Fruit fly (Drosophila melanogaster) whole organism, wandering third instar larva: Measurements from ENCODE around the gene mbo.

Experiments
- Abd-B ChIP-seq: fragments of >200 bp; optimal IDR thresholded peaks from 2 replicates; lab custom pipeline; 2017; ENCODE audit warnings: missing biosample characterization, missing genetic modification characterization
- CG32264 ChIP-seq: fragments of 200-800 bp; sonication (Bioruptor generic); optimal IDR thresholded peaks from 2 replicates; lab custom pipeline; 2016; ENCODE audit warnings: missing biosample characterization, missing genetic modification characterization
- CG9705 ChIP-seq: fragments of 200-800 bp; sonication (Bioruptor generic); optimal IDR thresholded peaks from 2 replicates; lab custom pipeline; 2018; ENCODE audit warnings: missing biosample characterization, mild to moderate bottlenecking, missing genetic modification characterization
- CrebA ChIP-seq: fragments of 200-800 bp; sonication (Bioruptor generic); optimal IDR thresholded peaks from 2 replicates; lab custom pipeline; 2016; ENCODE audit warnings: missing biosample characterization, mild to moderate bottlenecking, missing genetic modification characterization, borderline replicate concordance
- Dfd ChIP-seq: fragments of >200 bp; optimal IDR thresholded peaks from 2 replicates; lab custom pipeline; 2017; ENCODE audit warnings: missing biosample characterization, missing genetic modification characterization
- Dif ChIP-seq: fragments of 200-275, 200-300 bp; sonication (Bioruptor generic); optimal IDR thresholded peaks from 2 replicates; lab custom pipeline; 2018; ENCODE audit warnings: missing biosample characterization, missing genetic modification characterization; ENCODE audit not compliant: partially characterized antibody
- GATAd ChIP-seq: sonication (Bioruptor generic); optimal IDR thresholded peaks from 2 replicates; lab custom pipeline; 2016; ENCODE audit warnings: missing biosample characterization, missing genetic modification characterization
- HLH106 ChIP-seq: fragments of 200-800 bp; optimal IDR thresholded peaks from 3 replicates; lab custom pipeline; 2019; ENCODE audit warnings: missing biosample characterization, mild to moderate bottlenecking, missing genetic modification characterization, moderate library complexity
- Hnf4 ChIP-seq: fragments of 200-800 bp; sonication (Bioruptor generic); optimal IDR thresholded peaks from 2 replicates; lab custom pipeline; 2016; ENCODE audit warnings: missing biosample characterization, mild to moderate bottlenecking, missing genetic modification characterization
- Hr78 ChIP-seq: fragments of >200 bp; optimal IDR thresholded peaks from 2 replicates; lab custom pipeline; 2017; ENCODE audit warnings: missing biosample characterization, missing genetic modification characterization
- Hr83 ChIP-seq: fragments of 200-300 bp; sonication (Bioruptor generic); optimal IDR thresholded peaks from 2 replicates; lab custom pipeline; 2016; ENCODE audit warnings: missing biosample characterization, mild to moderate bottlenecking, missing genetic modification characterization, moderate library complexity; ENCODE audit not compliant: poor library complexity, severe bottlenecking
- Jra ChIP-seq: sonication (Bioruptor generic); optimal IDR thresholded peaks from 2 replicates; lab custom pipeline; 2016; ENCODE audit warnings: missing biosample characterization, missing genetic modification characterization
- Mio ChIP-seq: sonication (Bioruptor generic); optimal IDR thresholded peaks from 2 replicates; lab custom pipeline; 2016; ENCODE audit warnings: missing biosample characterization, missing genetic modification characterization
- Myc ChIP-seq: fragments of >200 bp; optimal IDR thresholded peaks from 2 replicates; lab custom pipeline; 2017
- N ChIP-seq: fragments of >200 bp; optimal IDR thresholded peaks from 2 replicates; lab custom pipeline; 2018; ENCODE audit warnings: missing biosample characterization, missing external identifiers, missing genetic modification characterization
- OdsH ChIP-seq: fragments of 200-800 bp; sonication (Bioruptor generic); optimal IDR thresholded peaks from 2 replicates; lab custom pipeline; 2016; ENCODE audit warnings: missing biosample characterization, mild to moderate bottlenecking, missing genetic modification characterization
- Rel ChIP-seq, 2 experiments: fragments of 200-800 bp; sonication (Bioruptor generic) in 1 of 2; optimal IDR thresholded peaks; 2 replicates in 1 of 2; 3 replicates in 1 of 2; lab custom pipeline; 2016 to 2019; ENCODE audit warnings: mild to moderate bottlenecking in 2 of 2, missing biosample characterization in 2 of 2, missing genetic modification characterization in 2 of 2, moderate library complexity in 1 of 2
- Sp1 ChIP-seq: fragments of 200-800 bp; sonication (Bioruptor generic); optimal IDR thresholded peaks from 3 replicates; lab custom pipeline; 2019; ENCODE audit warnings: missing biosample characterization, mild to moderate bottlenecking, missing genetic modification characterization, moderate library complexity
- Vsx2 ChIP-seq: fragments of 200-300, 225-300 bp; sonication (Bioruptor generic); optimal IDR thresholded peaks from 2 replicates; lab custom pipeline; 2018; ENCODE audit warnings: missing biosample characterization, missing genetic modification characterization; ENCODE audit not compliant: partially characterized antibody
- br ChIP-seq: fragments of 200-800 bp; sonication (Bioruptor generic); optimal IDR thresholded peaks from 2 replicates; lab custom pipeline; 2016; ENCODE audit warnings: missing biosample characterization, missing genetic modification characterization
- brk ChIP-seq: fragments of 200-800 bp; sonication (Bioruptor generic); optimal IDR thresholded peaks from 2 replicates; lab custom pipeline; 2016; ENCODE audit warnings: missing biosample characterization, mild to moderate bottlenecking, missing genetic modification characterization
- dl ChIP-seq, 2 experiments: fragments of 175-275, 200-275 bp in 1 of 2; fragments of 200-275 bp in 1 of 2; sonication (Bioruptor generic); optimal IDR thresholded peaks; lab custom pipeline; 2018; ENCODE audit warnings: mild to moderate bottlenecking in 2 of 2, missing biosample characterization in 2 of 2, missing genetic modification characterization in 2 of 2, moderate library complexity in 2 of 2; ENCODE audit not compliant: partially characterized antibody in 2 of 2, insufficient read depth in 1 of 2
- dmrt93B ChIP-seq: fragments of 200-800 bp; sonication (Bioruptor generic); optimal IDR thresholded peaks from 2 replicates; lab custom pipeline; 2018; ENCODE audit warnings: missing biosample characterization, mild to moderate bottlenecking, missing genetic modification characterization
- dsf ChIP-seq: sonication (Bioruptor generic); optimal IDR thresholded peaks from 2 replicates; lab custom pipeline; 2016; ENCODE audit warnings: missing biosample characterization, missing genetic modification characterization, borderline replicate concordance
- ey ChIP-seq: fragments of 200-800 bp; sonication (Bioruptor generic); optimal IDR thresholded peaks from 2 replicates; lab custom pipeline; 2016; ENCODE audit warnings: missing biosample characterization, missing genetic modification characterization
- foxo ChIP-seq, 2 experiments: fragments of 200-800 bp; sonication (Bioruptor generic); optimal IDR thresholded peaks; 2 replicates in 1 of 2; 3 replicates in 1 of 2; lab custom pipeline; 2016 to 2017; ENCODE audit warnings: missing biosample characterization in 2 of 2, missing genetic modification characterization in 2 of 2
- fru ChIP-seq: fragments of 200-800 bp; sonication (Bioruptor generic); optimal IDR thresholded peaks from 3 replicates; lab custom pipeline; 2016; ENCODE audit warnings: missing biosample characterization, mild to moderate bottlenecking, missing genetic modification characterization
- h ChIP-seq: fragments of 200-800 bp; sonication (Bioruptor generic); optimal IDR thresholded peaks from 3 replicates; lab custom pipeline; 2016; ENCODE audit warnings: missing biosample characterization, mild to moderate bottlenecking, missing genetic modification characterization
- jim ChIP-seq: fragments of 175-275, 200-325 bp; sonication (Bioruptor generic); optimal IDR thresholded peaks from 2 replicates; lab custom pipeline; 2016; ENCODE audit warnings: missing biosample characterization, mild to moderate bottlenecking, missing genetic modification characterization
- lola ChIP-seq: fragments of >200 bp; optimal IDR thresholded peaks from 2 replicates; lab custom pipeline; 2017; ENCODE audit warnings: missing biosample characterization, missing genetic modification characterization
- pan ChIP-seq: fragments of >200 bp; optimal IDR thresholded peaks from 2 replicates; lab custom pipeline; 2017
- psq ChIP-seq: fragments of 200-800 bp; sonication (Bioruptor generic); optimal IDR thresholded peaks from 3 replicates; lab custom pipeline; 2017; ENCODE audit warnings: missing biosample characterization, mild to moderate bottlenecking, missing genetic modification characterization, moderate library complexity
- rgr ChIP-seq: fragments of 200-800 bp; sonication (Bioruptor generic); optimal IDR thresholded peaks from 3 replicates; lab custom pipeline; 2016; ENCODE audit warnings: missing biosample characterization, mild to moderate bottlenecking, missing genetic modification characterization
- sage ChIP-seq: fragments of 200-800 bp; sonication (Bioruptor generic); optimal IDR thresholded peaks from 2 replicates; lab custom pipeline; 2016; ENCODE audit warnings: missing biosample characterization, mild to moderate bottlenecking, missing genetic modification characterization
- sv ChIP-seq: fragments of 200-800 bp; sonication (Bioruptor generic); optimal IDR thresholded peaks from 3 replicates; lab custom pipeline; 2016; ENCODE audit warnings: missing biosample characterization, missing genetic modification characterization
- tai ChIP-seq: sonication (Bioruptor generic); optimal IDR thresholded peaks from 2 replicates; lab custom pipeline; 2016; ENCODE audit warnings: missing biosample characterization, missing genetic modification characterization
- usp ChIP-seq: fragments of >200 bp; optimal IDR thresholded peaks from 2 replicates; lab custom pipeline; 2017; ENCODE audit warnings: missing biosample characterization, missing genetic modification characterization
- woc ChIP-seq: sonication (Bioruptor generic); optimal IDR thresholded peaks from 2 replicates; lab custom pipeline; 2016; ENCODE audit warnings: missing biosample characterization, mild to moderate bottlenecking, missing genetic modification characterization

mbo gene

dm6 chr3R:12722392-12722914 is 43.6 kb upstream of the mbo start, which contains the start of gene Men:
Gene Men, minus strand, starts transcription at chr3R:12722442.
- TF ChIP-seq jim (GFP tag; lab: Kevin White, UChicago) (no peak), Abd-B (no peak), brk (GFP tag; lab: Kevin White, UChicago) (peak; percentile 18), psq (peak; percentile 50), h (GFP tag; lab: Kevin White, UChicago) (peak; percentile 69), dl (GFP tag; optimal IDR thresholded peaks at IDR 0.05; lab: Kevin White, UChicago; ENCODE audit: insufficient read depth in 1 of 2, partially characterized antibody in 2 of 2) (no peak), CG32264 (GFP tag; lab: Kevin White, UChicago) (no peak), usp (GFP tag; lab: Kevin White, UChicago) (no peak), fru (GFP tag; lab: Kevin White, UChicago) (peak; percentile 52), tai (no peak), Vsx2 (GFP tag; lab: Kevin White, UChicago) (no peak), ey (peak; percentile 23), Rel (GFP tag; optimal IDR thresholded peaks at IDR 0.05; lab: Kevin White, UChicago) (no peak), Rel (tag; optimal IDR thresholded peaks at IDR 0.05; lab: Kevin White, UChicago) (peak; percentile 32), OdsH (GFP tag; lab: Kevin White, UChicago) (peak; percentile 58), Mio (GFP tag; lab: Kevin White, UChicago) (no peak), Dfd (GFP tag; lab: Kevin White, UChicago) (no peak), Jra (GFP tag; lab: Kevin White, UChicago) (peak; percentile 38), CG9705 (GFP tag; lab: Kevin White, UChicago) (peak; percentile 17), pan (lab: Kevin White, UChicago) (no peak), HLH106 (tag; lab: Kevin White, UChicago) (peak; percentile 80), br (peak; percentile 17), Hr78 (GFP tag; lab: Kevin White, UChicago) (no peak), N (no peak), Hr83 (GFP tag; lab: Kevin White, UChicago) (no peak), Dif (GFP tag; lab: Kevin White, UChicago) (no peak), Myc (lab: Kevin White, UChicago) (no peak), lola (no peak), rgr (GFP tag; lab: Kevin White, UChicago) (peak; percentile 51), sage (GFP tag; lab: Kevin White, UChicago) (no peak), CrebA (GFP tag; lab: Kevin White, UChicago) (no peak), woc (GFP tag; lab: Kevin White, UChicago) (peak; percentile 32), dmrt93B (GFP tag; lab: Kevin White, UChicago) (peak; percentile 29), GATAd (GFP tag; lab: Kevin White, UChicago) (no peak), dsf (no peak), foxo (GFP tag; optimal IDR thresholded peaks at IDR 0.05; lab: Kevin White, UChicago) (peak in 1 of 2 experiments; percentile 69), Sp1 (GFP tag; lab: Kevin White, UChicago) (peak; percentile 76), Hnf4 (GFP tag; lab: Kevin White, UChicago) (peak; percentile 30), sv (GFP tag; lab: Kevin White, UChicago) (no peak)

dm6 chr3R:12720344-12721200 is 41.7 kb upstream of the mbo start:
- TF ChIP-seq dsf (no peak), dmrt93B (GFP tag; lab: Kevin White, UChicago) (no peak), CrebA (GFP tag; lab: Kevin White, UChicago) (peak; percentile 41), Sp1 (GFP tag; lab: Kevin White, UChicago) (no peak), h (GFP tag; lab: Kevin White, UChicago) (no peak), woc (GFP tag; lab: Kevin White, UChicago) (peak; percentile 15), Hnf4 (GFP tag; lab: Kevin White, UChicago) (peak; percentile 14)
